Fruit fly (Drosophila melanogaster): ENCODE results near the gene Sas10.

Gene Sas10

DNA sequence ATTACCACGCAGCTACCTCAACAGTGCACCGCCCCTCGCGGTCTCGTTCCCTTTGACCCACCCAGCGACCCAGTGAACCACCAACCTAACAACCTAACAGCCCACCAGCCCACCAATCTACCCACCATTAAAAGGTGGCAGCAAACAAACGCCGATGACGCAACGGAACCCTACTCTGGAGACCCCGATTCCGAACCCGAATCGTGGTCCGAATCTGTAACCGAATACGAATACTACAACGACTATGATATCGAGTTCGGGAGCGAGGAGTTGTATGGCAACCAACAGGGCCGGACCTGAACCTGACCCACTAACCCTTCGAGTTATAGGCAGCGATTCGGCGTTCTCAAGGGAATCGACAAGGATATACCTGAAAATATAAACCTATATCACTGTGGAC, 20.1 kb downstream of the Sas10 start:
- TF ChIP-seq CG7101 (tag; optimal IDR thresholded peaks at IDR 0.05) = no peak
- no peak for TF ChIP-seq Hr96 (GFP tag; optimal IDR thresholded peaks at IDR 0.05)
- TF ChIP-seq CG33017 (tag; optimal IDR thresholded peaks at IDR 0.05) = no peak
- TF ChIP-seq CG11617 (GFP tag; optimal IDR thresholded peaks at IDR 0.05) = no peak
- TF ChIP-seq CG12768 (GFP tag; optimal IDR thresholded peaks at IDR 0.05) = no peak
- no peak for TF ChIP-seq CG1620 (GFP tag; optimal IDR thresholded peaks at IDR 0.05)
- no peak for TF ChIP-seq CG14711 (tag; optimal IDR thresholded peaks at IDR 0.05)
- no peak for TF ChIP-seq CG7045 (GFP tag; optimal IDR thresholded peaks at IDR 0.05)
- TF ChIP-seq cnc (optimal IDR thresholded peaks at IDR 0.05) = no peak

DNA sequence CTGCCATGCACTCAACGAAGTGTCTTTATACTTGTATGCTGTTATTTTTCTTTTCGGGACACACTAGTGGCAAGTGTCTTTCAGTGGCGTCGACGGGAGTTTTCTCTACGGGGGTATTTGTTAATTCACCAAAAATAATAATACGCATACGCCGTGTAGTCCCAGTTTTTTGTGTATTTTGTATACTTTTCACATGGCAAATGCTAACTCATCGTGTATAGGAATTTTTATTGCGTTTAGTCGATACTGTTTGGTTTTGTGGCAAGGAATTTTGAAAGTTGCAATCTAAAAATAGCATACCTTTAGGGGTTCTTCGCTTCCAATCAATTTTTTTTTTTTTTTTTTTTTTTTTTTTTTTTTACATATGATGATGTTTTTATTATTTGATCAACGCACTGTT, 21.2 kb downstream of the Sas10 start:
- TF ChIP-seq CG1620 (GFP tag; optimal IDR thresholded peaks at IDR 0.05) (no peak), CG7045 (GFP tag; optimal IDR thresholded peaks at IDR 0.05) (no peak), Hr96 (GFP tag; optimal IDR thresholded peaks at IDR 0.05) (no peak), tj (GFP tag; optimal IDR thresholded peaks at IDR 0.05) (no peak), ovo (GFP tag; optimal IDR thresholded peaks at IDR 0.05) (no peak), cnc (optimal IDR thresholded peaks at IDR 0.05) (no peak), CG7101 (tag; optimal IDR thresholded peaks at IDR 0.05) (no peak), pad (GFP tag; optimal IDR thresholded peaks at IDR 0.05) (no peak), bab1 (GFP tag; optimal IDR thresholded peaks at IDR 0.05) (no peak), cic (GFP tag; optimal IDR thresholded peaks at IDR 0.05) (no peak), kay (GFP tag; ENCODE audit: borderline replicate concordance) (no peak), Clk (GFP tag; optimal IDR thresholded peaks at IDR 0.05) (no peak), toe (GFP tag; optimal IDR thresholded peaks at IDR 0.05) (no peak), CG12768 (GFP tag; optimal IDR thresholded peaks at IDR 0.05) (no peak)

DNA sequence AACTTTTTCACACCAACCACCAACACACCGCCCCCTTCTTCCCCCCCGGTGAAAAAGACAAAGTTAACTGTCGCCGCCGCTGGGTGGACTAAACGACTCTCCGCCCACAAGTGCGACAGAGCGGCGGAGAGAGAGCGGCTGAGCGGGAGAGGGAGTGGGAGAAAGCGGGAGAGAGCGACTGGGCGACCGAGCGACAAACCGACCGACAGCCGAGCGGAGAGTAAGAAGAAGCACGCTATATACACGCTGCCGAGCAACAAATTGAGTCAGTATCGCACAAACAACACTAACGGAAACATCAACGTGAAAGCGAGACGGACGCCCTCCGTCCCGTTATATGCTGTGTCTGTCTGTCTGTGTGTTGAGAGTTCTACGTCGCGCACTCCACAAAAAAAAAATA, 22.8 kb downstream of the Sas10 start, which contains the start of gene SK:
Gene SK, plus strand, starts transcription at position 267 of the 400 bp plus-strand sequence.
- TF ChIP-seq Crg-1 (GFP tag; optimal IDR thresholded peaks at IDR 0.05) = no peak
- no peak for TF ChIP-seq Mnt (GFP tag; optimal IDR thresholded peaks at IDR 0.05)
- TF ChIP-seq CG11617 (GFP tag; optimal IDR thresholded peaks at IDR 0.05) = no peak
- no peak for TF ChIP-seq pad (GFP tag; optimal IDR thresholded peaks at IDR 0.05)
- TF ChIP-seq Clk (GFP tag; optimal IDR thresholded peaks at IDR 0.05) = no peak
- TF ChIP-seq CG33017 (tag; optimal IDR thresholded peaks at IDR 0.05) = no peak
- TF ChIP-seq CG7045 (GFP tag; optimal IDR thresholded peaks at IDR 0.05) = no peak

DNA sequence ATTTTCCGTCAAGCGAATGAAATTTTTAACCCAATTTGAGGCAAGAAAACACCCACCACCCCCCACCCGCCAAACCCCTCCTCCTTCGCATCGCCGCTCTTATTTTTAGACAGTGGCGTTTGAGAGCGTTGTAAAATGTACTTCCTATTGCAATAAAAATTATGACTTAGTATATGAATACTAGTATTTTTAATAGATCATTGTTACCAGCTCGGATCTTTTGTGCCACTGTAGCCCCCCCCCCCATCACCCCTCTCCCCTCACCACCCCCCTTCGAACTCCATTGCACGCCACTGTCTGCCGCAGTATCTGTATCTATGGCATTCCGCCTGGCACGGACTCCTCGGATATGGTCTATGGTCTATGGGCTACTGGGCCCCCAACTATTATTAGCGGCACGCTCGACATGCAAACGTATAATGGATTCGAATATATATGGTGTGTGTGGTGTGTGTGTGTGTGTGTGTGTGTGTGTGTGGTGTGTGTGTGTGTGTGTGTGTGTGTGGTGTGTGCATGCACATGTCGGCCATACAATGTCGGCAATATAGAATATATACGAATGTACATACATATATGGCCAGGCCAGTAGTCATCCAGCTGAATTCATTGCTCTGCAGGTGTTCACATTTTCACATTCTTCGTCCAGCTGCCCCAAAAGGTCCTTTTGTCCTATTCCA, 32.8 kb downstream of the Sas10 start:
- no peak for TF ChIP-seq bab1 (GFP tag; optimal IDR thresholded peaks at IDR 0.05)
- no peak for TF ChIP-seq CG1620 (GFP tag; optimal IDR thresholded peaks at IDR 0.05)
- TF ChIP-seq CG7045 (GFP tag; optimal IDR thresholded peaks at IDR 0.05) = no peak

DNA sequence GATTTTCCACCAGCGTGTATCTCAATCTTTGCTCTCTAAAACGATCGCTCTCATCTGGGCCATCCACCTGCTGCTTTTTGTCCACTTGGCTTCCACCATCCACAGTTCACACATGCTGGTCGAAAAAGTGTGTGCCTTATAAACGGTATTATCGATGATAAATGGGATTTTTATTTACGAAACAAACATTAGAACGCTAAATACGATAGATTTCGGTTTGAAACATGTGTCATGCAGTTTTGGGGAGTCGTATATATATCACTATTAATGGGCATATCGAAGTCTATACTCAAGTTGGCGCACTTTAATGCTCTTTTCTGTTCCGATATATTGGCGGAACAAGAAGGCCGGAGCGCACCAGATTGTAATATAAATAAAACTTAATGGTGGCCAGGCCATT, 39.8 kb downstream of the Sas10 start:
- TF ChIP-seq CG12768 (GFP tag; optimal IDR thresholded peaks at IDR 0.05) (no peak), cnc (optimal IDR thresholded peaks at IDR 0.05) (no peak), kay (GFP tag; ENCODE audit: borderline replicate concordance) (no peak), CG7101 (tag; optimal IDR thresholded peaks at IDR 0.05) (no peak), ovo (GFP tag; optimal IDR thresholded peaks at IDR 0.05) (no peak), CG5204 (GFP tag; optimal IDR thresholded peaks at IDR 0.05) (no peak), toe (GFP tag; optimal IDR thresholded peaks at IDR 0.05) (no peak), CG7045 (GFP tag; optimal IDR thresholded peaks at IDR 0.05) (no peak), tj (GFP tag; optimal IDR thresholded peaks at IDR 0.05) (no peak)

DNA sequence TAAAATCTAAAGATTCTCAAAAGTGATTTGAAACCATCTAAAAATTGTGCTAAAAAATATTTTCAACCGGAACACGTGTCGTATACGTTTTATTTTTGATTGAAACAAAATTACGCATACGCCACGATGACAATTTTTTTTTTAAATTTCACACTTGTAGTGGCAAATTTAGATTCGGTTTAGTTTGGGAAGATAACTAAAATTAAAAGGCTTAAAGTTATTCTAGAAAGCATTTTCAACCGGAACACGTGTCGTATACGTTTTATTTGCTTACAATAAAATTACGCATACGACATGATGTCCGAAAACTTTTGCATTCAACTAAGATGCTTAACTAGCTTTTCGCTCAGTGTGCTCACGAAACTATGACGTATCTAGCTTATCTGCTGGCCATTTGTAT, 41.6 kb downstream of the Sas10 start:
- TF ChIP-seq CG1620 (GFP tag; optimal IDR thresholded peaks at IDR 0.05) = no peak
- TF ChIP-seq cic (GFP tag; optimal IDR thresholded peaks at IDR 0.05) = no peak
- no peak for TF ChIP-seq CG5204 (GFP tag; optimal IDR thresholded peaks at IDR 0.05)
- TF ChIP-seq kay (GFP tag; ENCODE audit: borderline replicate concordance) = no peak
- TF ChIP-seq Clk (GFP tag; optimal IDR thresholded peaks at IDR 0.05) = no peak
- TF ChIP-seq ovo (GFP tag; optimal IDR thresholded peaks at IDR 0.05) = no peak
- no peak for TF ChIP-seq CG14711 (tag; optimal IDR thresholded peaks at IDR 0.05)

DNA sequence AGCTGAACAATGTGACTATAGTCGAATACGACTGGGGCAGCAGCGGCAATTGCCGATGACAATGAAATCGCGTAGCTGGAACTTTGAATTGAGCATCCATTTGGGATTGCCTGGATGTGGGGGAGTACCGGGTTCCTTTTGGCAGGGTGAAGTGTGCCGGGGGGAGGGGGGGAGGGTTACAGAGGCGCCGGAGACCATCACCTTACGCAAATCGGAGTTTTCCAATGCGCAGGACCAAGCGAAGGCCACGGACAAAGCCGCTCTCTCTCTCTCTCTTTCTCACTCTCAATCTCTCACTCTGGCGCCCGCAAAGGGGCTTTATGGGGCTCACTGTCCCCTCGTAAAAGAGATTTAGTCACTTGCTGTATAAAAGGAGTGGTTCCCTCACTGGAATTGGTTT, 45.9 kb downstream of the Sas10 start:
- TF ChIP-seq CG11617 (GFP tag; optimal IDR thresholded peaks at IDR 0.05) = no peak
- no peak for TF ChIP-seq CG33017 (tag; optimal IDR thresholded peaks at IDR 0.05)
- no peak for TF ChIP-seq toe (GFP tag; optimal IDR thresholded peaks at IDR 0.05)
- no peak for TF ChIP-seq kay (GFP tag; ENCODE audit: borderline replicate concordance)

DNA sequence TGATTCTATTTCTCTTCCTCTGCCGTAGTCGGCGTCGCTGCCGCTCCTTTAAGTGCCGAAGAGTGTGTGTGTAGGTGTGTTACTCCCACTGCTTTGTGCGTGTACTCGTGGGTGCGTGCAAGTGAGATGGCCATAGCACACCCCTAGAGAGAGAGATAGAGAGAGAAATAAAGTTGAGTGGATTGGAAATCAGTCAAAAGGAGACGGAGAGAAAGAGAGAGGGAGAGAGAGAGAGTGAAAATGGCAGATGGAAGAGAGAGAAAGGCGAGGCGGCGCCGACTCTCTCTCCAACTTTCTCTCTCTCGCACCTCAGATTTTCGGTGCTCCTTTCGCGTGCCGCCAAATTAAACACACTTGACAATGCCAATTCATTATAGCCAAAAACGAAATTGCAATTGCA, 46.8 kb downstream of the Sas10 start:
- TF ChIP-seq pad (GFP tag; optimal IDR thresholded peaks at IDR 0.05) (no peak), ovo (GFP tag; optimal IDR thresholded peaks at IDR 0.05) (no peak), cic (GFP tag; optimal IDR thresholded peaks at IDR 0.05) (no peak), Mnt (GFP tag; optimal IDR thresholded peaks at IDR 0.05) (no peak)

Data from whole organism, adult.